Fruit fly (Drosophila melanogaster): ENCODE data around the gene jp.

Gene jp

dm6 chr2L:9567398-9567856 is 877 bp upstream of the jp start (continued):
- peak; percentile 93 for TF ChIP-seq wdn (GFP tag; IDR thresholded peaks at IDR 0.05)
- peak; percentile 7 to 87 for TF ChIP-seq insv (GFP tag; optimal IDR thresholded peaks at IDR 0.05)
- TF ChIP-seq her (GFP tag; optimal IDR thresholded peaks at IDR 0.05): peak; percentile 96
- TF ChIP-seq CG31365 (tag; optimal IDR thresholded peaks at IDR 0.05): peak; percentile 95
- TF ChIP-seq Chrac-16 (GFP tag; optimal IDR thresholded peaks at IDR 0.05): peak; percentile 81
- TF ChIP-seq CG14965 (GFP tag; optimal IDR thresholded peaks at IDR 0.05; ENCODE audit: borderline replicate concordance): peak; percentile 86
- peak; percentile 97 for TF ChIP-seq Nf-YA (GFP tag; IDR thresholded peaks at IDR 0.05)
- TF ChIP-seq so (GFP tag; IDR thresholded peaks at IDR 0.05): peak; percentile 99
- no peak for TF ChIP-seq Doc3 (GFP tag; IDR thresholded peaks at IDR 0.05; ENCODE audit: partially characterized antibody)
- TF ChIP-seq MBD-R2 (GFP tag; IDR thresholded peaks at IDR 0.05): peak; percentile 84
- TF ChIP-seq seq (GFP tag; IDR thresholded peaks at IDR 0.05): peak; percentile 98
- peak; percentile 89 for TF ChIP-seq Ptx1 (GFP tag; IDR thresholded peaks at IDR 0.05)
- TF ChIP-seq Rx (GFP tag; IDR thresholded peaks at IDR 0.05): peak; percentile 95
- peak; percentile 93 for TF ChIP-seq dm (GFP tag; optimal IDR thresholded peaks at IDR 0.05)
- TF ChIP-seq salm (tag; optimal IDR thresholded peaks at IDR 0.05): peak; percentile 97
- no peak for TF ChIP-seq pan (optimal IDR thresholded peaks at IDR 0.05)
- peak in 1 of 2 experiments; percentile 96 for TF ChIP-seq pan (GFP tag; optimal IDR thresholded peaks at IDR 0.05 in 1 of 2, IDR thresholded peaks at IDR 0.05 in 1 of 2)
- TF ChIP-seq pzg (GFP tag; optimal IDR thresholded peaks at IDR 0.05): peak; percentile 44
- TF ChIP-seq sisA (GFP tag; IDR thresholded peaks at IDR 0.05): peak; percentile 41; the same call in 1 of the 2 replicates
- TF ChIP-seq CG7987 (GFP tag; optimal IDR thresholded peaks at IDR 0.05): peak; percentile 100
- TF ChIP-seq MTF-1 (GFP tag; optimal IDR thresholded peaks at IDR 0.05; ENCODE audit: borderline replicate concordance): peak; percentile 100
- TF ChIP-seq disco-r (GFP tag; optimal IDR thresholded peaks at IDR 0.05): peak; percentile 97
- TF ChIP-seq Sry-δ (GFP tag; optimal IDR thresholded peaks at IDR 0.05): peak; percentile 62
- peak; percentile 98 for TF ChIP-seq CG17328 (GFP tag; IDR thresholded peaks at IDR 0.05)
- TF ChIP-seq pb (GFP tag; optimal IDR thresholded peaks at IDR 0.05): peak; percentile 96
- peak; percentile 93 for TF ChIP-seq ftz-f1 (GFP tag; optimal IDR thresholded peaks at IDR 0.05)
- TF ChIP-seq D19A (tag; optimal IDR thresholded peaks at IDR 0.05): peak; percentile 89
- no peak for TF ChIP-seq CG16813 (GFP tag; IDR thresholded peaks at IDR 0.05; ENCODE audit: partially characterized antibody)
- no peak for TF ChIP-seq vnd (GFP tag; IDR thresholded peaks at IDR 0.05; ENCODE audit: partially characterized antibody)
- TF ChIP-seq CG8281 (tag; optimal IDR thresholded peaks at IDR 0.05): peak; percentile 91
- TF ChIP-seq cato (GFP tag; optimal IDR thresholded peaks at IDR 0.05; ENCODE audit: borderline replicate concordance): peak; percentile 86
- TF ChIP-seq abd-A (tag; optimal IDR thresholded peaks at IDR 0.05): peak; percentile 98
- peak; percentile 84 for TF ChIP-seq fu2 (GFP tag; optimal IDR thresholded peaks at IDR 0.05)
- peak; percentile 61 for TF ChIP-seq Usf (GFP tag; optimal IDR thresholded peaks at IDR 0.05)
- TF ChIP-seq zen2 (GFP tag; IDR thresholded peaks at IDR 0.05; ENCODE audit: partially characterized antibody): no peak
- TF ChIP-seq CG18599 (GFP tag; optimal IDR thresholded peaks at IDR 0.05): peak; percentile 98
- TF ChIP-seq Tbp (GFP tag; optimal IDR thresholded peaks at IDR 0.05): no peak
- peak; percentile 65 for TF ChIP-seq CG13287 (GFP tag; IDR thresholded peaks at IDR 0.05; ENCODE audit: partially characterized antibody)
- peak; percentile 74 to 86 for TF ChIP-seq Trl (optimal IDR thresholded peaks at IDR 0.05)
- TF ChIP-seq Trl (GFP tag; optimal IDR thresholded peaks at IDR 0.05): peak; percentile 95
- TF ChIP-seq Six4 (GFP tag; optimal IDR thresholded peaks at IDR 0.05): peak; percentile 95
- TF ChIP-seq exex (tag; optimal IDR thresholded peaks at IDR 0.05): peak; percentile 94
- TF ChIP-seq Nf-YC (tag; optimal IDR thresholded peaks at IDR 0.05): peak; percentile 88
- TF ChIP-seq NFAT (GFP tag; IDR thresholded peaks at IDR 0.05): peak; percentile 98
- TF ChIP-seq HmgZ (tag; optimal IDR thresholded peaks at IDR 0.05): peak; percentile 98
- peak; percentile 100 for TF ChIP-seq lab (GFP tag; optimal IDR thresholded peaks at IDR 0.05)
- peak; percentile 100 for TF ChIP-seq ATbp (GFP tag; optimal IDR thresholded peaks at IDR 0.05)
- peak; percentile 91 for TF ChIP-seq CG11085 (GFP tag; IDR thresholded peaks at IDR 0.05)
- TF ChIP-seq Awh (GFP tag; IDR thresholded peaks at IDR 0.05): peak; percentile 98
- TF ChIP-seq jumu (GFP tag; optimal IDR thresholded peaks at IDR 0.05): peak; percentile 64
- TF ChIP-seq dmrt99B (tag; optimal IDR thresholded peaks at IDR 0.05): peak; percentile 96

Measured in whole organism, embryonic.